Worm (Caenorhabditis elegans) whole organism, early embryonic: ENCODE results near the gene grd-8.

Source experiments
- B0310.2 ChIP-seq: sonication (generic microtip); optimal IDR thresholded peaks from 2 replicates; lab custom pipeline; 2016; ENCODE audit warnings: mild to moderate bottlenecking, missing genetic modification characterization, missing compliant biosample characterization
- ceh-13 ChIP-seq: fragments of 200-800 bp; sonication (Bioruptor generic); optimal IDR thresholded peaks from 2 replicates; lab custom pipeline; 2018; ENCODE audit warnings: mild to moderate bottlenecking, missing genetic modification characterization, missing compliant biosample characterization
- hnd-1 ChIP-seq: sonication (generic microtip); optimal IDR thresholded peaks from 2 replicates; lab custom pipeline; 2016; ENCODE audit warnings: missing genetic modification characterization, missing compliant biosample characterization
- pes-1 ChIP-seq: fragments of 200-800 bp; sonication (Bioruptor generic); IDR thresholded peaks from 2 replicates; pipeline ENCODE4 v1.3.6; 2022; ENCODE audit warnings: missing genetic modification reagents, missing genetic modification characterization, missing compliant biosample characterization
- tbx-11 ChIP-seq: fragments of 200-800 bp; sonication (Bioruptor generic); IDR thresholded peaks from 2 replicates; pipeline ENCODE4 v1.3.6; 2022; ENCODE audit warnings: missing genetic modification characterization, missing compliant biosample characterization

DNA sequence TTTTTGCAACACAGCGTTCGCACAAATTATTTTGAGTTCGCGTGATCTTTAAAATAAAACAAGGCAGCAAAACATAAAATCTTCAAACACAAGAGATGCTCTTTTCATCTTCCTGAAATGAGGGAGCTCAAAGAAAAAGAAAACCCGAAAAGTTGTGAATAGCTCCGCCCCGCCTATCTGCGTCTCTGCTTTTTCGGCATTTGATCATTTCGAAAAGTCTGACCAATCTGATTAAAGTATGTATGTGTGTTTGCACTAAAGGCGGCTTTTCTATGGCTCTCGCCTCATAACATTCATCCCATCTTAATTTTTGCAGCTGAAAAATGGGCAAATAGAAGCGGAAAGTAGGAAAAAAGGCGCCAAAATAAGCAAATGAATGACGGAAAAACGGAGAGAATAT lies 22.7 kb upstream of the grd-8 start:
- TF ChIP-seq pes-1 (GFP tag; lab: Robert Waterston, UW): no peak
- no peak for TF ChIP-seq hnd-1 (tag; lab: Kevin White, UChicago)
- no peak for TF ChIP-seq tbx-11 (GFP tag; lab: Robert Waterston, UW)
- TF ChIP-seq B0310.2 (tag; lab: Kevin White, UChicago): no peak
- TF ChIP-seq ceh-13 (GFP tag; lab: Kevin White, UChicago): no peak
